Worm (Caenorhabditis elegans) whole organism, L4 larva: ENCODE results near the gene spo-11.

Experiments
- F26F4.8 ChIP-seq: fragments of 200-800 bp; sonication (Bioruptor generic); conservative IDR thresholded peaks from 2 replicates; pipeline ENCODE4 v1.3.6; 2022; ENCODE audit warnings: missing genetic modification characterization, missing compliant biosample characterization
- F44E2.7 ChIP-seq: fragments of 200-800 bp; sonication (Bioruptor generic); IDR thresholded peaks from 2 replicates; pipeline ENCODE4 v2.1.2; 2022; ENCODE audit warnings: missing genetic modification characterization, missing compliant biosample characterization
- R02D3.7 ChIP-seq: fragments of 150-350 bp; sonication (generic microtip); optimal IDR thresholded peaks from 3 replicates; lab custom pipeline; 2014; ENCODE audit warnings: missing biosample characterization, missing genetic modification characterization
- T20F7.1 ChIP-seq: fragments of 200-800 bp; sonication (Bioruptor generic); optimal IDR thresholded peaks from 2 replicates; lab custom pipeline; 2018; ENCODE audit warnings: mild to moderate bottlenecking, missing genetic modification characterization, missing compliant biosample characterization
- Y75B8A.6 ChIP-seq: fragments of 200-800 bp; sonication (Bioruptor generic); IDR thresholded peaks from 2 replicates; pipeline ENCODE4 v1.3.6; 2022; ENCODE audit warnings: missing genetic modification reagents, missing genetic modification characterization, missing compliant biosample characterization
- ZK337.2 ChIP-seq: fragments of 200-800 bp; sonication (Bioruptor generic); IDR thresholded peaks from 2 replicates; pipeline ENCODE4 v1.3.6; 2022; ENCODE audit warnings: missing genetic modification reagents, missing genetic modification characterization, missing compliant biosample characterization
- aha-1 ChIP-seq: fragments of 150-350 bp; peaks from one replicate; lab custom pipeline; 2014; ENCODE audit warnings: missing biosample characterization, missing genetic modification characterization
- ceh-20 ChIP-seq: fragments of 200-800 bp; sonication (Bioruptor generic); IDR thresholded peaks from 2 replicates; pipeline ENCODE4 v1.3.6; 2022; ENCODE audit warnings: missing genetic modification reagents, missing genetic modification characterization, missing compliant biosample characterization
- ceh-32 ChIP-seq: sonication (generic microtip); optimal IDR thresholded peaks from 2 replicates; lab custom pipeline; 2016; ENCODE audit warnings: mild to moderate bottlenecking, missing genetic modification characterization, missing compliant biosample characterization; ENCODE audit not compliant: poor library complexity
- ceh-82 ChIP-seq: sonication (generic microtip); optimal IDR thresholded peaks from 2 replicates; lab custom pipeline; 2017; ENCODE audit warnings: missing biosample characterization, missing genetic modification characterization
- daf-12 ChIP-seq: fragments of 150-350 bp; optimal IDR thresholded peaks from 2 replicates; lab custom pipeline; 2014; ENCODE audit warnings: missing biosample characterization, missing genetic modification reagents, missing genetic modification characterization
- dmd-9 ChIP-seq: fragments of 200-800 bp; sonication (Bioruptor generic); IDR thresholded peaks from 2 replicates; pipeline ENCODE4 v1.3.6; 2022; ENCODE audit warnings: missing genetic modification reagents, missing genetic modification characterization, missing compliant biosample characterization
- dve-1 ChIP-seq: sonication (generic microtip); optimal IDR thresholded peaks from 2 replicates; lab custom pipeline; 2017; ENCODE audit warnings: antibody characterized with exemption, mild to moderate bottlenecking, missing genetic modification characterization, missing compliant biosample characterization; ENCODE audit not compliant: insufficient read depth
- egl-43 ChIP-seq: fragments of 200-800 bp; sonication (Bioruptor generic); IDR thresholded peaks from 2 replicates; pipeline ENCODE4 v1.3.6; 2022; ENCODE audit warnings: missing genetic modification reagents, missing genetic modification characterization, missing compliant biosample characterization
- fkh-10 ChIP-seq: fragments of 150-350 bp; optimal IDR thresholded peaks from 2 replicates; lab custom pipeline; 2014; ENCODE audit warnings: missing biosample characterization, missing genetic modification reagents, missing genetic modification characterization
- gei-8 ChIP-seq: fragments of 200-800 bp; sonication (Bioruptor generic); optimal IDR thresholded peaks from 2 replicates; lab custom pipeline; 2018; ENCODE audit warnings: mild to moderate bottlenecking, missing genetic modification characterization, missing compliant biosample characterization
- hif-1 ChIP-seq, 2 experiments: sonication (generic microtip); optimal IDR thresholded peaks; 2 replicates each; lab custom pipeline; 2016 to 2017; ENCODE audit warnings: missing compliant biosample characterization in 2 of 2, missing genetic modification characterization in 2 of 2, missing genetic modification reagents in 2 of 2, missing genotype in 2 of 2, mild to moderate bottlenecking in 1 of 2
- hlh-30 ChIP-seq: sonication (generic microtip); optimal IDR thresholded peaks from 2 replicates; lab custom pipeline; 2017; ENCODE audit warnings: antibody characterized with exemption, mild to moderate bottlenecking, missing genetic modification characterization, missing compliant biosample characterization; ENCODE audit not compliant: insufficient read depth
- lin-1 ChIP-seq: fragments of 200-800 bp; sonication (Bioruptor generic); IDR thresholded peaks from 2 replicates; pipeline ENCODE4 v1.3.6; 2022; ENCODE audit warnings: missing genetic modification reagents, missing genetic modification characterization, missing compliant biosample characterization
- lin-38 ChIP-seq: fragments of 200-800 bp; sonication (Bioruptor generic); IDR thresholded peaks from 2 replicates; pipeline ENCODE4 v1.3.6; 2022; ENCODE audit warnings: missing genetic modification reagents, missing genetic modification characterization, missing compliant biosample characterization
- lsy-2 ChIP-seq, 2 experiments: fragments of 150-350 bp in 1 of 2; sonication (generic microtip) in 1 of 2; optimal IDR thresholded peaks; 2 replicates each; lab custom pipeline; 2014 to 2017; ENCODE audit warnings: missing biosample characterization in 2 of 2, missing genetic modification characterization in 2 of 2
- mdl-1 ChIP-seq, 2 experiments: fragments of 150-350 bp in 1 of 2; sonication (generic microtip) in 1 of 2; optimal IDR thresholded peaks; 2 replicates each; lab custom pipeline; 2014 to 2017; ENCODE audit warnings: missing biosample characterization in 2 of 2, missing genetic modification characterization in 2 of 2
- mdt-29 ChIP-seq: fragments of 200-800 bp; sonication (Bioruptor generic); IDR thresholded peaks from 2 replicates; pipeline ENCODE4 v1.3.6; 2022; ENCODE audit warnings: missing genetic modification reagents, missing genetic modification characterization, missing compliant biosample characterization
- mep-1 ChIP-seq: fragments of 150-350 bp; sonication (generic microtip); optimal IDR thresholded peaks from 3 replicates; lab custom pipeline; 2014; ENCODE audit warnings: missing biosample characterization, missing genetic modification characterization
- mes-2 ChIP-seq: sonication (generic microtip); optimal IDR thresholded peaks from 2 replicates; lab custom pipeline; 2016; ENCODE audit warnings: missing genotype, mild to moderate bottlenecking, missing genetic modification characterization, missing compliant biosample characterization; ENCODE audit not compliant: poor library complexity, severe bottlenecking
- mxl-3 ChIP-seq: fragments of 200-800 bp; sonication (Bioruptor generic); optimal IDR thresholded peaks from 2 replicates; lab custom pipeline; 2018; ENCODE audit warnings: mild to moderate bottlenecking, missing genetic modification characterization, missing compliant biosample characterization
- nhr-25 ChIP-seq: sonication (generic microtip); optimal IDR thresholded peaks from 2 replicates; lab custom pipeline; 2017; ENCODE audit warnings: missing genetic modification characterization, mild to moderate bottlenecking, missing compliant biosample characterization, antibody characterized with exemption, moderate library complexity, borderline replicate concordance; ENCODE audit not compliant: insufficient read depth
- nhr-28 ChIP-seq: fragments of 150-350 bp; optimal IDR thresholded peaks from 2 replicates; lab custom pipeline; 2014; ENCODE audit warnings: missing biosample characterization, missing genetic modification characterization
- nhr-76 ChIP-seq: fragments of 150-350 bp; optimal IDR thresholded peaks from 2 replicates; lab custom pipeline; 2014; ENCODE audit warnings: missing biosample characterization, missing genetic modification characterization
- spr-3 ChIP-seq: fragments of 200-800 bp; sonication (Bioruptor generic); optimal IDR thresholded peaks from 2 replicates; lab custom pipeline; 2018; ENCODE audit warnings: mild to moderate bottlenecking, missing genetic modification characterization, missing compliant biosample characterization
- tag-97 ChIP-seq: fragments of 200-800 bp; sonication (Bioruptor generic); IDR thresholded peaks from 2 replicates; pipeline ENCODE4 v1.3.6; 2022; ENCODE audit warnings: missing genetic modification characterization, missing compliant biosample characterization
- tra-1 ChIP-seq: fragments of 200-800 bp; sonication (Bioruptor generic); IDR thresholded peaks from 2 replicates; pipeline ENCODE4 v1.3.6; 2022; ENCODE audit warnings: missing genetic modification reagents, missing genetic modification characterization, missing compliant biosample characterization
- unc-39 ChIP-seq: sonication (generic microtip); optimal IDR thresholded peaks from 2 replicates; lab custom pipeline; 2017; ENCODE audit warnings: missing biosample characterization, missing genetic modification characterization
- unc-62 ChIP-seq, 3 experiments: fragments of 150-350 bp in 1 of 3; sonication (generic microtip); optimal IDR thresholded peaks in 2 of 3; peaks in 1 of 3; 1 replicate in 1 of 3; 2 replicates in 2 of 3; lab custom pipeline; 2014 to 2017; ENCODE audit warnings: missing biosample characterization in 3 of 3, missing genetic modification characterization in 3 of 3, missing genetic modification reagents in 3 of 3, missing genotype in 1 of 3
- zfp-3 ChIP-seq: fragments of 200-800 bp; sonication (Bioruptor generic); conservative IDR thresholded peaks from 2 replicates; pipeline ENCODE4 v1.3.6; 2022; ENCODE audit warnings: missing genetic modification reagents, missing genetic modification characterization, missing compliant biosample characterization
- zip-11 ChIP-seq: fragments of 200-800 bp; sonication (Bioruptor generic); IDR thresholded peaks from 2 replicates; pipeline ENCODE4 v1.3.6; 2022; ENCODE audit warnings: missing genetic modification characterization, missing compliant biosample characterization

spo-11 gene

DNA sequence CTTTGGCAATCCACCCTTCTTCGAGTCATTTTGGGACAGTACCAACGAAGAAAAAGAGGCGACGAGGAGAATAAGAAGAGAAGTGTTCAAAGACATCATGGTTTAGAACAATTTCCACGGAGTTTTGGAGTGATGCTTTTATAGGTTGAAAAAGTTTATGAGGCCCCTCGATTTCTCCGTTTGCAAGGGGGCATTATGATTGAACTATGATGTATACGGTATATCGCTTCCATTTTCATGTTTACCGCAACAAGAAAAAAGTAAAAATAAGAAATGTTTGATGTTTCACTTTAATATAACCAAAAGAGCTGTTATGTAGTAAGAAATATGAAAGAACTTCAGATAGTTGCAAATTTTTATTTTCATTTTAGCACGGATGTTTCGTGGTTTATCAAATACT, 23.3 kb downstream of the spo-11 start, which contains the start of gene srlf-18:
srlf-18 (minus strand) TSS at position 101 of the 400 bp plus-strand sequence.
- TF ChIP-seq lin-1 (GFP tag; lab: Robert Waterston, UW): no peak
- TF ChIP-seq zip-11 (GFP tag; lab: Robert Waterston, UW): no peak
- no peak for TF ChIP-seq unc-39 (tag; lab: Kevin White, UChicago)
- TF ChIP-seq ceh-20 (GFP tag; lab: Robert Waterston, UW): no peak
- TF ChIP-seq dmd-9: no peak
- no peak for TF ChIP-seq ceh-32
- TF ChIP-seq ceh-82 (tag; lab: Kevin White, UChicago): no peak

- TF ChIP-seq unc-62 (GFP tag; optimal IDR thresholded peaks at IDR 0.05 in 1 of 2; lab: Kevin White, UChicago) (peak in 1 of 2 experiments; percentile 33), unc-62 (tag; optimal IDR thresholded peaks at IDR 0.05; lab: Kevin White, UChicago) (no peak), lsy-2 (tag; optimal IDR thresholded peaks at IDR 0.05; lab: Kevin White, UChicago) (no peak), F44E2.7 (GFP tag; lab: Robert Waterston, UW) (no peak)
Observed at ce11 chrIV:11100271-11100670, 24.4 kb downstream of the spo-11 start, which contains the start of gene str-3. Gene str-3, minus strand, starts transcription at chrIV:11100371.

DNA sequence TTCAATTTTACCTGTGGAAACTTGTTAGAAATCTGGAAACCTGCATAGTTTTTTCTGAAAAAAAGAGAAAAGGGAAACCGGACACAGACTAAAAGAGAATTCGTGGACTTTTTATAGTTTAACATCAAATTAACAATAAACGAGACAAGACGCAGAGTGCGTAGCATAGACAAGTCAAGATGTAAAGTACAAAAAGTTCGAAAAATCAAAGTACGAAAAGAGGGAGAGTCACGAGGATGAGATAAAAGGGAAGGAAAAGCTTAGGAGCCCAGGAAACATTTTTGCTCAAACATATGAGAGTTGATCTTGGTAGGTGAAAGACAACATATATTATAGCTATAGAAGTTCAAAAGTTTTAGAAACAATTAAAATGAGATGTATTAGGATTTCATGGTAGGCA, 26.9 kb downstream of the spo-11 start, which contains the start of gene M7.12:
M7.12 (minus strand) TSS at position 188 of the 400 bp plus-strand sequence.
- no peak for TF ChIP-seq ZK337.2 (GFP tag; lab: Robert Waterston, UW)
- TF ChIP-seq nhr-76 (tag; lab: Kevin White, UChicago): peak; percentile 76
- no peak for TF ChIP-seq mdt-29 (GFP tag; lab: Robert Waterston, UW)
- TF ChIP-seq, all 104 proteins: peak for 1

DNA sequence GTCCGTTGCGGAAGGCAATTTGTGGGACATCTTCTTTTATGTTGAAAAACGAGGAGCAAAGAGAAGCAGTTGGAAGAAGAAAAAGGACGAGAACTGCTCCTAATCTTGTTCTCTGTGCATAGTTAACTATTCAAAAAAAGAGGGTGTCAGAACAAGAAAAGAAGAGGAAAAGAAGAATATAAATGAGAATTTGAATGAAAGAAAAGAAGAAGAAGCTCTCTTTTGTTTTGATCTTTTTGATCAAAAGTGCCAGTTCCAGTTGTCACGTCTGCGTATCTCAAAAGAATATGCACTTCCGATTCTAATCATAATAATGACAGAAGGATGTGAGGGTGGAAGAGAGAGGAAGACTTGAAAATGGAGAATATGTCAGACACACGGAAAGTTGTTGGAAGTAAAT, 29.7 kb downstream of the spo-11 start, which contains the start of gene M7.8:
M7.8 (minus strand) TSS at position 112 of the 400 bp plus-strand sequence.
- TF ChIP-seq lsy-2 (tag; optimal IDR thresholded peaks at IDR 0.05; lab: Kevin White, UChicago): peak in 1 of 2 experiments; percentile 24
- no peak for TF ChIP-seq lin-38 (GFP tag; lab: Robert Waterston, UW)
- TF ChIP-seq aha-1 (tag; lab: Kevin White, UChicago): peak; percentile 42
- TF ChIP-seq tag-97 (GFP tag; lab: Robert Waterston, UW): no peak
- TF ChIP-seq unc-62 (GFP tag; optimal IDR thresholded peaks at IDR 0.05 in 1 of 2; lab: Kevin White, UChicago): peak in 1 of 2 experiments; percentile 93
- no peak for TF ChIP-seq unc-62 (tag; optimal IDR thresholded peaks at IDR 0.05; lab: Kevin White, UChicago)
- TF ChIP-seq spr-3 (GFP tag; lab: Kevin White, UChicago): no peak
- TF ChIP-seq egl-43 (GFP tag; lab: Robert Waterston, UW): no peak
- TF ChIP-seq fkh-10 (GFP tag; lab: Kevin White, UChicago): peak; percentile 86

DNA sequence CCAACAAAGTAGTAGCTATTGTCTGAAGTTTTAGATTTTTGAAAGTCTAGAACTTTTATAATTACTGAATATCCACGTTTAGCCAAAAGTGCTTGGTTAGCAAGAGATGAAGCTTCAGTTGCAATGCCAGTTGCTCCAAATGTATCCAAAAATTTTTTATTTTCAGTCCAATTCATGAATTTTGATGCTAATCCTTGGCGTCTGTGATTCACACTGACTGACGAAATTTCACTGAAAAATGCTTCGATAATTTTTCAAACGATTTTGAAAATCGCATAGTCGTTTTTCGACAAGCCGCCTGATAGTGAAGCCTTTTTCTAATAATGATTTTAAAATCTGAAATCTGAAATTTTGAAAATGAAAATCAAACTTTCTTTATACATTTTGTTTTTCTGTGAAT, 30.6 kb downstream of the spo-11 start:
- TF ChIP-seq aha-1 (tag; lab: Kevin White, UChicago): peak; percentile 93
- no peak for TF ChIP-seq mes-2 (tag; lab: Kevin White, UChicago)
- TF ChIP-seq, all 104 proteins: peak for 1

DNA sequence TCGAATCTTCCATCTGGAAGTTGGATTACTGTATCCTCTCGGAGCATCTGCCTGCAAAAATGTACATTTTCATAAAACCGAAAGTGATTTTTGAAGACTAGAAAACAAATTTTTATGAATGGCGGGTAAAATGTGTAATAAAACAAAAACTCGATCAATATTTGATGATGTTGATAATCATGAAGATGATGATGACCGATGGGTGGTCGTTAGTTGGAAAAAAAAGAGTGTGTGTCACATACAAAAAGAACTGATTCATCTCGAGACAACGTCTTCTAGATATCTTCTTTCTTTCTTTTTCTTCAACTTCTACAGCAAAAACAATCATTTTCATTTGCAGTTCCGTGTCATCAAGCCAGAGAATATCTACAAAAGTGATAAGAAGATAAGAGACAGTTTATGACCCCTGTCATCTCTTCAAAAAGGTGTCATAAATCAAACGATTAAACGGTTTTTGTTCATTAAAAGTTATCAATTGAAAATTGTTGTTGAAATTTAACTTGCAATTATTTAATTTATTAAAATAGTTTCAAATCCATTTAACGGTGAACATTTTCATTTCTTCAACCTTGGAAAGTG, 32.1 kb downstream of the spo-11 start, which contains the start of gene bcc-1:
bcc-1 (minus strand) TSS at position 51 of the 579 bp plus-strand sequence.
- peak in 1 of 2 experiments; percentile 98 for TF ChIP-seq unc-62 (GFP tag; optimal IDR thresholded peaks at IDR 0.05 in 1 of 2; lab: Kevin White, UChicago)
- TF ChIP-seq unc-62 (tag; optimal IDR thresholded peaks at IDR 0.05; lab: Kevin White, UChicago): no peak
- no peak for TF ChIP-seq zfp-3
- peak; percentile 10 for TF ChIP-seq nhr-25 (tag; lab: Kevin White, UChicago)
- TF ChIP-seq T20F7.1: no peak
- peak in 1 of 2 experiments; percentile 41 for TF ChIP-seq lsy-2 (tag; optimal IDR thresholded peaks at IDR 0.05; lab: Kevin White, UChicago)
- TF ChIP-seq daf-12: no peak
- TF ChIP-seq Y75B8A.6 (GFP tag; lab: Robert Waterston, UW): no peak
- peak; percentile 27 for TF ChIP-seq mxl-3 (GFP tag; lab: Kevin White, UChicago)
- TF ChIP-seq R02D3.7 (tag; lab: Kevin White, UChicago): no peak
- TF ChIP-seq dve-1 (tag; lab: Kevin White, UChicago): peak; percentile 44
- peak in 1 of 2 experiments; percentile 53 for TF ChIP-seq mdl-1 (tag; optimal IDR thresholded peaks at IDR 0.05; lab: Kevin White, UChicago)
- TF ChIP-seq hlh-30 (tag; lab: Kevin White, UChicago): peak; percentile 43
- TF ChIP-seq tra-1 (GFP tag; lab: Robert Waterston, UW): 0 out of 2 replicates have a peak, but pooled peaks have one; percentile 38
- peak; percentile 62 for TF ChIP-seq nhr-28 (tag; lab: Kevin White, UChicago)
- no peak for TF ChIP-seq hif-1 (tag; optimal IDR thresholded peaks at IDR 0.05; lab: Kevin White, UChicago)
- no peak for TF ChIP-seq F26F4.8 (GFP tag; lab: Robert Waterston, UW)
- peak; percentile 78; the same call in 1 of the 2 replicates for TF ChIP-seq ceh-20 (GFP tag; lab: Robert Waterston, UW)
- TF ChIP-seq nhr-76 (tag; lab: Kevin White, UChicago): no peak
- no peak for TF ChIP-seq zip-11 (GFP tag; lab: Robert Waterston, UW)
- TF ChIP-seq mep-1: no peak
- TF ChIP-seq gei-8: no peak
